Worm (Caenorhabditis elegans): ENCODE data around the gene xpf-1.

DNA sequence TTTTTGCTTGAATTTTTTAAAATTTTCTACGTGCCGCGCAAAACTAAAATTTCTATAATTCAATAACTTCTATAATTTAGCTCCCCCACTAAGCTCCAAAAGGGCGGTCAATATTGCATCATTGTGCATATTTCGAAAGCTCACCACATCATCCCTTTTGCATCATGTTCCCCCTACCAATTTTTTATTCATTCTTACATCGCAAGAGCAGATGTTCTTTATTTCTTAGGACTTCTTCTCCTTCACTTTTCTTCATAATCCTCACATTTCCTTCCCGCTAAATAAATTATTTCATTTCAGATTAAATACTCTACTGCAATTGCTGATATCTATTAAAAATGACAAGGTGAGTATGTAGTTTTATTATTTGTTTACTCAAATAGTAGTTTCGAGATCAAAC, 27.9 kb downstream of the xpf-1 start, which contains the start of gene ldh-1:
- TF ChIP-seq flt-1 (GFP tag; IDR thresholded peaks at IDR 0.05) (no peak), ztf-29 (GFP tag; IDR thresholded peaks at IDR 0.05) (no peak), T22C8.4 (GFP tag; IDR thresholded peaks at IDR 0.05) (no peak), klf-2 (GFP tag; conservative IDR thresholded peaks at IDR 0.05) (no peak), med-1 (GFP tag; optimal IDR thresholded peaks at IDR 0.05; ENCODE audit: insufficient read depth) (no peak), cog-1 (tag; optimal IDR thresholded peaks at IDR 0.05) (no peak)
